Fruit fly (Drosophila melanogaster) whole organism, embryonic: ENCODE data around the gene usp.

Experiments used
- CG1233 ChIP-seq: fragments of 200-800 bp; sonication (Bioruptor generic); optimal IDR thresholded peaks from 4 replicates; lab custom pipeline; 2018; ENCODE audit warnings: missing biosample characterization, mild to moderate bottlenecking, missing genetic modification characterization
- CG13424 ChIP-seq: fragments of 200-800 bp; sonication (Bioruptor generic); optimal IDR thresholded peaks from 2 replicates; lab custom pipeline; 2019; ENCODE audit warnings: missing biosample characterization, mild to moderate bottlenecking, missing genetic modification characterization, moderate library complexity
- CG13894 ChIP-seq: fragments of 200-800 bp; sonication (Bioruptor generic); optimal IDR thresholded peaks from 3 replicates; lab custom pipeline; 2018; ENCODE audit warnings: missing biosample characterization, mild to moderate bottlenecking, missing genetic modification characterization, moderate library complexity
- CG14014 ChIP-seq: fragments of 200-800 bp; sonication (Bioruptor generic); IDR thresholded peaks from 2 replicates; pipeline ENCODE4 v1.3.6; 2022; ENCODE audit warnings: missing biosample characterization, missing genetic modification characterization
- CG15073 ChIP-seq: fragments of 200-800 bp; sonication (Bioruptor generic); optimal IDR thresholded peaks from 2 replicates; lab custom pipeline; 2016; ENCODE audit warnings: missing biosample characterization, missing genetic modification characterization
- CG1529 ChIP-seq: fragments of 200-800 bp; sonication (Bioruptor generic); optimal IDR thresholded peaks from 3 replicates; lab custom pipeline; 2018; ENCODE audit warnings: missing biosample characterization, missing genetic modification characterization
- CG16863 ChIP-seq: fragments of 200-800 bp; sonication (Bioruptor generic); optimal IDR thresholded peaks from 3 replicates; lab custom pipeline; 2016; ENCODE audit warnings: missing biosample characterization, missing genetic modification characterization
- CG17361 ChIP-seq: fragments of 200-800 bp; sonication (Bioruptor generic); IDR thresholded peaks from 3 replicates; pipeline ENCODE4 v1.3.6; 2022; ENCODE audit warnings: missing biosample characterization, missing genetic modification characterization
- CG17612 ChIP-seq: fragments of 200-800 bp; sonication (Bioruptor generic); IDR thresholded peaks from 2 replicates; pipeline ENCODE4 v1.3.6; 2022; ENCODE audit warnings: missing biosample characterization, missing genetic modification characterization
- CG31441 ChIP-seq: fragments of 200-800 bp; sonication (Bioruptor generic); IDR thresholded peaks from 2 replicates; pipeline ENCODE4 v1.3.6; 2022; ENCODE audit warnings: missing biosample characterization, missing genetic modification characterization
- CG3163 ChIP-seq: fragments of 200-800 bp; sonication (Bioruptor generic); optimal IDR thresholded peaks from 3 replicates; lab custom pipeline; 2016; ENCODE audit warnings: missing biosample characterization, missing genetic modification characterization
- CG4404 ChIP-seq: fragments of 200-800 bp; sonication (Bioruptor generic); IDR thresholded peaks from 2 replicates; pipeline ENCODE4 v1.3.6; 2022; ENCODE audit warnings: missing biosample characterization, missing genetic modification characterization
- CG4820 ChIP-seq: fragments of 200-800 bp; sonication (Bioruptor generic); optimal IDR thresholded peaks from 3 replicates; lab custom pipeline; 2016; ENCODE audit warnings: missing biosample characterization, missing genetic modification characterization
- CG4854 ChIP-seq: fragments of 200-800 bp; sonication (Bioruptor generic); optimal IDR thresholded peaks from 2 replicates; lab custom pipeline; 2016; ENCODE audit warnings: missing biosample characterization, missing genetic modification characterization, inconsistent platforms
- CG6254 ChIP-seq: fragments of 200-800 bp; sonication (Bioruptor generic); optimal IDR thresholded peaks from 3 replicates; lab custom pipeline; 2017; ENCODE audit warnings: mild to moderate bottlenecking, missing biosample characterization, missing genetic modification reagents, missing genetic modification characterization
- CG6791 ChIP-seq: fragments of 200-800 bp; sonication (Bioruptor generic); IDR thresholded peaks from 3 replicates; pipeline ENCODE4 v1.3.6; 2022; ENCODE audit warnings: missing biosample characterization, missing genetic modification characterization; ENCODE audit not compliant: partially characterized antibody
- CG8290 ChIP-seq, 3 experiments: fragments of 200-800 bp; sonication (Bioruptor generic); optimal IDR thresholded peaks; 2 replicates each; lab custom pipeline; 2016 to 2019; ENCODE audit warnings: missing biosample characterization in 3 of 3, missing genetic modification characterization in 3 of 3, mild to moderate bottlenecking in 2 of 3, moderate library complexity in 1 of 3
- CG9876 ChIP-seq: fragments of 200-800 bp; sonication (Bioruptor generic); optimal IDR thresholded peaks from 2 replicates; lab custom pipeline; 2016; ENCODE audit warnings: missing biosample characterization, missing genetic modification characterization
- Dll ChIP-seq: fragments of 200-800 bp; sonication (Bioruptor generic); IDR thresholded peaks from 4 replicates; pipeline ENCODE4 v1.3.6; 2022; ENCODE audit warnings: missing biosample characterization, missing genetic modification characterization; ENCODE audit not compliant: partially characterized antibody
- Doc2 ChIP-seq: fragments of 200-800 bp; sonication (Bioruptor generic); IDR thresholded peaks from 2 replicates; pipeline ENCODE4 v1.3.6; 2022; ENCODE audit warnings: missing biosample characterization, missing genetic modification characterization
- ERR ChIP-seq: fragments of 200-800 bp; sonication (Bioruptor generic); optimal IDR thresholded peaks from 2 replicates; lab custom pipeline; 2016; ENCODE audit warnings: missing biosample characterization, missing genetic modification characterization
- Fer1 ChIP-seq: fragments of 200-800 bp; sonication (Bioruptor generic); optimal IDR thresholded peaks from 2 replicates; lab custom pipeline; 2017; ENCODE audit warnings: missing biosample characterization, mild to moderate bottlenecking, missing genetic modification characterization
- HmgZ ChIP-seq: fragments of 200-800 bp; sonication (Bioruptor generic); optimal IDR thresholded peaks from 2 replicates; lab custom pipeline; 2018; ENCODE audit warnings: missing biosample characterization, mild to moderate bottlenecking, missing genetic modification characterization
- Hsf ChIP-seq: fragments of 200-800 bp; sonication (Bioruptor generic); optimal IDR thresholded peaks from 3 replicates; lab custom pipeline; 2016; ENCODE audit warnings: missing biosample characterization, missing genetic modification characterization
- Mrtf ChIP-seq: fragments of 200-800 bp; sonication (Bioruptor generic); IDR thresholded peaks from 3 replicates; pipeline ENCODE4 v1.3.6; 2022; ENCODE audit warnings: missing biosample characterization, missing genetic modification characterization
- Nf-YC ChIP-seq: fragments of 200-800 bp; optimal IDR thresholded peaks from 3 replicates; lab custom pipeline; 2019; ENCODE audit warnings: missing biosample characterization, mild to moderate bottlenecking, missing genetic modification characterization, moderate library complexity
- Pdp1 ChIP-seq, 2 experiments: fragments of 200-800 bp; sonication (Bioruptor generic); optimal IDR thresholded peaks; 3 replicates each; lab custom pipeline; 2016; ENCODE audit warnings: missing biosample characterization in 2 of 2, missing genetic modification characterization in 2 of 2, mild to moderate bottlenecking in 1 of 2, moderate library complexity in 1 of 2
- Rfx ChIP-seq: fragments of 200-800 bp; sonication (Bioruptor generic); IDR thresholded peaks from 2 replicates; pipeline ENCODE4 v1.3.6; 2022; ENCODE audit warnings: missing biosample characterization, missing genetic modification characterization
- Sry-δ ChIP-seq: fragments of 200-800 bp; sonication (Bioruptor generic); optimal IDR thresholded peaks from 2 replicates; lab custom pipeline; 2016; ENCODE audit warnings: missing biosample characterization, missing genetic modification characterization
- Trl ChIP-seq, 3 experiments: fragments of >200 bp in 2 of 3; fragments of 200-800 bp in 1 of 3; sonication (Bioruptor generic) in 1 of 3; optimal IDR thresholded peaks; 2 replicates in 1 of 3; 3 replicates in 2 of 3; lab custom pipeline; 2016 to 2017; ENCODE audit warnings: missing biosample characterization in 1 of 3, missing genetic modification characterization in 1 of 3
- ash1 ChIP-seq: fragments of 200-800 bp; sonication (Bioruptor generic); optimal IDR thresholded peaks from 2 replicates; lab custom pipeline; 2018; ENCODE audit warnings: missing biosample characterization, mild to moderate bottlenecking, missing genetic modification characterization
- bigmax ChIP-seq: fragments of 200-800 bp; sonication (Bioruptor generic); optimal IDR thresholded peaks from 2 replicates; lab custom pipeline; 2018; ENCODE audit warnings: missing biosample characterization, mild to moderate bottlenecking, missing genetic modification characterization
- br ChIP-seq: fragments of >200 bp; optimal IDR thresholded peaks from 2 replicates; lab custom pipeline; 2017
- bsh ChIP-seq, 2 experiments: fragments of 200-800 bp; sonication (Bioruptor generic); optimal IDR thresholded peaks; 2 replicates each; lab custom pipeline; 2017 to 2018; ENCODE audit warnings: mild to moderate bottlenecking in 2 of 2, missing biosample characterization in 2 of 2, missing genetic modification characterization in 2 of 2, moderate library complexity in 1 of 2
- cg ChIP-seq: fragments of 200-800 bp; sonication (Bioruptor generic); optimal IDR thresholded peaks from 3 replicates; lab custom pipeline; 2019; ENCODE audit warnings: missing biosample characterization, mild to moderate bottlenecking, missing genetic modification characterization, moderate library complexity
- corto ChIP-seq: fragments of 200-800 bp; sonication (Bioruptor generic); optimal IDR thresholded peaks from 2 replicates; lab custom pipeline; 2016; ENCODE audit warnings: missing biosample characterization, mild to moderate bottlenecking, missing genetic modification characterization, moderate library complexity
- crol ChIP-seq: fragments of 200-800 bp; sonication (Bioruptor generic); IDR thresholded peaks from 2 replicates; pipeline ENCODE4 v1.3.6; 2022; ENCODE audit warnings: missing biosample characterization, missing genetic modification characterization
- cwo ChIP-seq: fragments of 200-800 bp; sonication (Bioruptor generic); optimal IDR thresholded peaks from 3 replicates; lab custom pipeline; 2017; ENCODE audit warnings: missing biosample characterization, missing genetic modification characterization, mild to moderate bottlenecking, moderate library complexity, missing genetic modification reagents
- nom ChIP-seq: fragments of 200-800 bp; sonication (Bioruptor generic); optimal IDR thresholded peaks from 2 replicates; lab custom pipeline; 2017; ENCODE audit warnings: missing biosample characterization, missing genetic modification characterization, mild to moderate bottlenecking, moderate library complexity, missing genetic modification reagents
- otp ChIP-seq: fragments of 200-800 bp; sonication (Bioruptor generic); IDR thresholded peaks from 3 replicates; pipeline ENCODE4, ENCODE4 v1.3.6; 2022; ENCODE audit warnings: missing biosample characterization, missing genetic modification characterization
- sima ChIP-seq: fragments of 200-800 bp; sonication (Bioruptor generic); optimal IDR thresholded peaks from 2 replicates; lab custom pipeline; 2016; ENCODE audit warnings: missing biosample characterization, missing genetic modification characterization
- sqz ChIP-seq: fragments of 200-800 bp; sonication (Bioruptor generic); optimal IDR thresholded peaks from 3 replicates; lab custom pipeline; 2018; ENCODE audit warnings: missing biosample characterization, mild to moderate bottlenecking, missing genetic modification characterization
- stc ChIP-seq: fragments of 200-800 bp; sonication (Bioruptor generic); IDR thresholded peaks from 2 replicates; pipeline ENCODE4 v1.3.6; 2022; ENCODE audit warnings: missing biosample characterization, missing genetic modification characterization
- vnd ChIP-seq: fragments of 200-800 bp; sonication (Bioruptor generic); IDR thresholded peaks from 3 replicates; pipeline ENCODE4 v1.3.6; 2022; ENCODE audit warnings: missing biosample characterization, missing genetic modification characterization; ENCODE audit not compliant: partially characterized antibody

The usp gene

dm6 chrX:2011288-2012120 is 30.6 kb downstream of the usp start (continued):
- peak; percentile 31; the same call in 1 of the 2 replicates for TF ChIP-seq CG14014 (GFP tag; lab: Robert Waterston, UW)
- no peak for TF ChIP-seq sima (GFP tag; lab: Kevin White, UChicago)
- TF ChIP-seq CG16863 (GFP tag; lab: Kevin White, UChicago) = no peak
- TF ChIP-seq CG31441 (GFP tag; lab: Robert Waterston, UW) = peak; percentile 63
- TF ChIP-seq corto (GFP tag; lab: Kevin White, UChicago) = no peak

- no peak for TF ChIP-seq bigmax
- TF ChIP-seq CG13424 (tag; lab: Kevin White, UChicago) = no peak
- no peak for TF ChIP-seq Doc2
- TF ChIP-seq CG4854 (GFP tag; lab: Kevin White, UChicago) = no peak
- no peak for TF ChIP-seq CG17361 (GFP tag; lab: Robert Waterston, UW)
- no peak for TF ChIP-seq CG3163 (GFP tag; lab: Kevin White, UChicago)
- TF ChIP-seq Mrtf (GFP tag; lab: Robert Waterston, UW) = no peak
- no peak for TF ChIP-seq Pdp1 (GFP tag; optimal IDR thresholded peaks at IDR 0.05; lab: Kevin White, UChicago)
- TF ChIP-seq CG17612 (GFP tag; lab: Robert Waterston, UW) = no peak
- peak; percentile 27 for TF ChIP-seq Fer1 (GFP tag; lab: Kevin White, UChicago)
- no peak for TF ChIP-seq CG4820 (GFP tag; lab: Kevin White, UChicago)
- TF ChIP-seq crol (GFP tag; lab: Robert Waterston, UW) = peak; percentile 88; the same call in 1 of the 2 replicates
- TF ChIP-seq cg (GFP tag; lab: Kevin White, UChicago) = peak; percentile 91
- TF ChIP-seq stc (GFP tag; lab: Robert Waterston, UW) = no peak
- TF ChIP-seq CG4404 (GFP tag; lab: Robert Waterston, UW) = no peak
- peak; percentile 35; the same call in 1 of the 2 replicates for TF ChIP-seq Rfx (GFP tag; lab: Robert Waterston, UW)
- peak; percentile 32; the same call in 2 of the 4 replicates for TF ChIP-seq Dll
- peak; percentile 7 for TF ChIP-seq HmgZ
- TF ChIP-seq CG8290 (GFP tag; optimal IDR thresholded peaks at IDR 0.05; lab: Kevin White, UChicago) = no peak
- TF ChIP-seq CG8290 (tag; optimal IDR thresholded peaks at IDR 0.05; lab: Kevin White, UChicago) = no peak
- peak; percentile 3 for TF ChIP-seq sqz (GFP tag; lab: Kevin White, UChicago)
- TF ChIP-seq br (lab: Kevin White, UChicago) = no peak
- no peak for TF ChIP-seq Sry-δ
- TF ChIP-seq ash1 = no peak
- no peak for TF ChIP-seq cwo
- TF ChIP-seq Trl (optimal IDR thresholded peaks at IDR 0.05; lab: Kevin White, UChicago) = peak; percentile 77 to 92
- TF ChIP-seq Trl (GFP tag; optimal IDR thresholded peaks at IDR 0.05; lab: Kevin White, UChicago) = no peak
- no peak for TF ChIP-seq CG9876
- no peak for TF ChIP-seq bsh (GFP tag; optimal IDR thresholded peaks at IDR 0.05; lab: Kevin White, UChicago)
- no peak for TF ChIP-seq ERR
- no peak for TF ChIP-seq CG6254 (GFP tag; lab: Kevin White, UChicago)
- TF ChIP-seq Nf-YC (tag; lab: Kevin White, UChicago) = peak; percentile 48
- no peak for TF ChIP-seq vnd
- no peak for TF ChIP-seq CG1233 (GFP tag; lab: Kevin White, UChicago)
- TF ChIP-seq CG15073 (GFP tag; lab: Kevin White, UChicago) = no peak
- peak; percentile 82 for TF ChIP-seq nom (GFP tag; lab: Kevin White, UChicago)
- no peak for TF ChIP-seq CG6791
- TF ChIP-seq CG13894 (tag; lab: Kevin White, UChicago) = peak; percentile 5
- TF ChIP-seq Hsf (GFP tag; lab: Kevin White, UChicago) = no peak
- no peak for TF ChIP-seq otp (GFP tag; lab: Robert Waterston, UW)
- TF ChIP-seq CG1529 (GFP tag; lab: Kevin White, UChicago) = no peak
These were observed 31.9 kb downstream of the usp start, which contains the start of gene east for dm6 chrX:2010010-2010873. east (plus strand) TSS chrX:2010860.
